Fruit fly (Drosophila melanogaster) ovary, adult (tissue): ENCODE data around the gene indra.

ENCODE experiments used
- CG17801 ChIP-seq: fragments of 200-800 bp; optimal IDR thresholded peaks from 2 replicates; lab custom pipeline; 2019; ENCODE audit warnings: missing biosample characterization, mild to moderate bottlenecking, missing genetic modification characterization, moderate library complexity; ENCODE audit not compliant: partially characterized antibody

The indra gene

DNA sequence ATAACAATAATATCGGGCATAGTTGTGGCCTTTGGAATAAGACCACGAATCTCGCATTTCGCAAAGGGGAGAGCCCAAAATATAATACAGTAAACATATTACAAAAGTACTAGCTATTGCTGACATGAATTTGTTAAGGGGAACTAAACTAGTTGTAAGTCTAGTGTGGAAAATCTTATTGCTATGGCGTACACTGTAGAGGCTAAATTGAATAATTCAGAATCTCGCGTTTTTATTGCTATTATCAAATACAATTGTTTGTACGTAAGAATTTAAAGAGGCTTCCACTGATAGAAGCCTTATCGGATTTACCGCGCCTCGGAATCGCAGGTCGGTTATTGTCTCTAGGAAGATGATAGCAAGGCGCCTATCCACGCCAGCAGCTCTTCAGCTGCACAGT is 36.9 kb downstream of the indra start:
- no peak for TF ChIP-seq CG17801

DNA sequence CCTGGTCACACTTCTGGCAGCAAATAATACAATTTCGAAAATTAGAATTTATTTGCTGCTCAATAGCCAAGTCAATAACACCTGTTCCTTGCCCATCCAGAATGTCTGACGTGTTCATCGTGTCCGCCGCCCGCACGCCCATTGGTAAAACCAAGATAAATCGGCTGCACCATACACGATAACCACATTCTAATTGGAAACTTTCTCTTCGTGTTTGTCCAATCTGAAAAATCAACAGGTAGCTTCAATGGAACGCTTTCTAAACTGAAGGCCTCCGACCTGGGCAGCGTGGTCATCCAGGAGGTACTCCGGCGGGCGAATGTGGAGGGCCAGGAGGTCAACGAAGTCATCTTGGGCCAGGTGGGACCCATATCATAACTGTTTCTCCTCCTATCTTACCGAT is 39.3 kb downstream of the indra start:
- TF ChIP-seq CG17801, result no peak

DNA sequence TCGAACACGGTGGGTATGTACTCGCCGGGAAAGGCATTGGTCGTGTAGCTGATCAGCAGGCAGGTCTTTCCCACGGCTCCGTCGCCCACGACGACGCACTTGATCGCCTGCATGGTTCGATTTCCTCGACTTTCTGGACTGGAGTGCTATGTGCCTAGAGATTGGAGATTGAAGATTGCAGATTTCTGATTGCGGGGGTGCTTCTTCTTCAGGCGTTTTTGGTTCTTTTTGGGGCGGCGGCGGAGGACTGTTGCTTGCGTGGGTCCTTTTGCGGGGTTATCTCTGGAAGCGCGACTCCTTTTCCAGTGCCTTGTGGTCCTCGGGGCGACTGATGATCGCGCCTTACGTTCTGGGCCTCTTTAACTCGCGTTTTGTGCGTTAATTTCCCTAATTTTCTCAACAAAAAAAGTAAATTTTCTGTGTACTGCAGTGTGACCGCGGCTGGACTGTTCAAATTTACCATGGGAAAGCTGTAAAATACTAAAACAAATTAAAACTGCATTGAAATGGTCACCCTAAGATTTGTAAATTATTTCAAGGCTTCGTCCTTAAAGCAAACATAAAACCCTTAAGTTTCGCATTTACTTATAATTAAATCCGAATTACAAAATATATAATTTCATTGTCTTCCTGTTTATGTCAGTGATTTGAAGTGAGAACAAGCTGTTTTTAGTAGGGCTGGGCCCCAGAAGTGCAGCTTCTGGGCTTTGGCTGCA is 39.8 kb downstream of the indra start, which contains the start of the genes Rac1 and Acat2:
Rac1 (minus strand) TSS at position 450 of the 716 bp plus-strand sequence.
Acat2 (plus strand) TSS at position 711 of the 716 bp plus-strand sequence.
- no peak for TF ChIP-seq CG17801

DNA sequence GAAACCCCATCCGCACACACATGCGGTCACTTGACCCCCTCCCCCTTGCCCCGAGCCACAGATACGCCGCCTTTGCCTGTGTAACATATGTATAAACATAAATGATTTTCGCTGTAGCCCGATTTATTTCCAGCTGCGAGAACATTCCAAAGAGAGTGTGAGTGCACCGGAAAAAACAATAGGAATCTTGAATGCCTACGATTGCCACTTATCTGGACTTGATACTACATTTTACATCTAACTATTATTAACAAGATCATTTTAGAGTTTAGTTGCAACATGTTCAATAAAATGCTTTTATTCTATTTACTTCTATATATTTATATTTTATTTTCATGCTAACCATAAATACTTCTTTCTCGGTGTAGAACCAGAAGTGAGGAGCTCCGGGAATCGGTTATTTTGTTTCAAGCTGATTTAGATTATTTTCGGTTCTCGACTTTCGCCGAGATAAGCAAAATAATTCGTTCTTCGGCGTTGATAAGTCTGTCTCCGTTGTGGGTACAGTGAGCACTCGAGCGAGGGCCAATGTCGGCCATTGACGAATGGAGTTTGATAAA is 42.0 kb downstream of the indra start:
- TF ChIP-seq CG17801, result peak; percentile 90

DNA sequence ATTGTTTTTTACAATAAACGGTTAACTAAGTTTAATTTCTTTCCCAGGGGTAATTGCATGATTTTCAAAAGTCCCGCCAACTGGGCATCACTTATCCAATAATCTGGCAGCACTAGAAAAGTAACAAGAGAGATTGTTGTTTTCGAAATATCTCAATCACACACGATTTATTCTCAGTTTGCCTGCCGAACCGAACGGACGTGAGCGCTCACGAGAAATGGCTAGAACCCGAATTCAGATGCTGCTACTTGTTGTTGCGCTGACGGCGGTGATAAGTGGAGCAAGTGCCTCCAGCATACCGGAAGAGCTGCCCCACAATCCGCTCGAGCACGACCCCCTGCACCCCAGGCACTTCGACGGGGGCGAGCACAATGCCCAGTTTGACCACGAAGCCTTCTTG is 43.7 kb downstream of the indra start, which contains the start of gene scf:
scf (plus strand) TSS at position 164 of the 400 bp plus-strand sequence.
- no peak for TF ChIP-seq CG17801

DNA sequence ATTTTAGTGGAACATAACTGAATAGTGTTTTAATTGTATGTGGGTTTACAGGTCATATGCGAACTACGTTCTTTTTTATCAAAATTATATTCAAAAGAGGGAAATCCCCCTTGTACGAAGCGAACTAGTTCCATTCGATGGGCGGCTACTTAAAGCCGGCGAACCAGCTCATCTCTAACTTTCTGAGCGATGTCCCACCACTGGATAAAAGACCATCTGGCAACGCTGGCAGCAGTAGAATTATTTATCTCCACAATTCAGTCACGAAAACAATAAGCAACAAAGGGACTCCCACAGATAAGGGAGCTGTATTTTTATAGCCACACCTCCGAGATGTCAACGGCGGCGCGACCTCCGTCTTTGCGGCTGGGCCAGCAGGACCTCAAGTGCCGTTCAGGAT is 46.5 kb downstream of the indra start, which contains the start of gene Rabex-5:
Rabex-5 (plus strand) TSS at position 221 of the 400 bp plus-strand sequence.
- no peak for TF ChIP-seq CG17801

DNA sequence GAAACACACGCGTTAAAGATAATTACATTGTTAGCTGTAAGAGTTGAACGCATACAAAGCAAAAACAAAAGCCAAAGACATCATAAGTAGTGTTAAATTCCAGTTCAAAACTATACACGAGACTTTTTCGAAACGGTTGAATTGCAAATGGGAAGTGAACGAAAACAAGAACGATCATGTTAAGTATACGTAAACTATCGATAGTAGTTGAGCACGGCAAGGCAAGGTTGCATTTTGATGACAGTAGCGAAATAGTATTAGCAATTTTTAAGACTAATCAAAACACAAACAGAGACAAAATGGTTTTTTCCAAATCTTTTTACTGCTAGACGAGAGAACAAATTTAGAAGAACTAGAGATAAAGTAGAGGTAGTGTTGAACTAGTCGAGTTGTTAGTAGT is 47.4 kb downstream of the indra start:
- no peak for TF ChIP-seq CG17801
